Worm (Caenorhabditis elegans) whole organism, midembryonic: Measurements from ENCODE around the gene wrt-1.

Source experiments
- flt-1 ChIP-seq: fragments of 200-800 bp; sonication (Bioruptor generic); IDR thresholded peaks from 2 replicates; pipeline ENCODE4 v1.3.6; 2022; ENCODE audit warnings: missing genetic modification characterization, missing compliant biosample characterization
- med-1 ChIP-seq: sonication (generic microtip); optimal IDR thresholded peaks from 2 replicates; lab custom pipeline; 2017; ENCODE audit warnings: missing genetic modification characterization, mild to moderate bottlenecking, missing compliant biosample characterization, antibody characterized with exemption, missing genetic modification reagents; ENCODE audit not compliant: insufficient read depth
- ref-1 ChIP-seq: fragments of 200-800 bp; sonication (Bioruptor generic); conservative IDR thresholded peaks from 2 replicates; pipeline ENCODE4 v1.3.6; 2022; ENCODE audit warnings: missing genetic modification reagents, missing genetic modification characterization, missing compliant biosample characterization
- tab-1 ChIP-seq: fragments of 200-800 bp; sonication (Bioruptor generic); IDR thresholded peaks from 2 replicates; pipeline ENCODE4 v1.3.6; 2022; ENCODE audit warnings: missing genetic modification characterization, missing compliant biosample characterization
- ztf-23 ChIP-seq: fragments of 200-800 bp; sonication (Bioruptor generic); IDR thresholded peaks from 2 replicates; pipeline ENCODE4 v1.3.6; 2022; ENCODE audit warnings: missing genetic modification reagents, missing genetic modification characterization, missing compliant biosample characterization
- ztf-29 ChIP-seq: fragments of 200-800 bp; sonication (Bioruptor generic); IDR thresholded peaks from 2 replicates; pipeline ENCODE4 v1.3.6; 2022; ENCODE audit warnings: missing genetic modification reagents, missing genetic modification characterization, missing compliant biosample characterization

DNA sequence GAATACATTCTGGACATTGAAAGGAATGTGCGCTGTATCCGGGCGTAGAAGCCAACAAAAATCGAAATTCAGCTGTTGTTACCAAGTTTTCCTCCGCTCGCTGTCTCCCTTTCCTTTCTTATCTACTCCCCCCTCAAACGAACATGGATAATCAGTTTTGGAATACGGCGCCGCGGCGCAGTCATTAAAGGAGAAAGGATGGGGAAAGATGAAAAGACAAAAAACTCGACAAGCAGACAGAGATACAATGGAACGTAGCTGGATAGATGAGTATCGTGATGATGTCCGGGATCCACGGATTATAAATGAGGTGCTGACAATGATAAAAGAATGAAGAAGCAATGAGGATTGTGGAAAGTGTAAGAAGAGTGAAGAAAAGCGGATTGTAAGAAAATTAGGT, 14.6 kb downstream of the wrt-1 start:
- TF ChIP-seq ztf-29 (GFP tag; lab: Robert Waterston, UW) (no peak), ref-1 (GFP tag; lab: Robert Waterston, UW) (no peak), ztf-23 (no peak), tab-1 (GFP tag; lab: Robert Waterston, UW) (no peak), flt-1 (GFP tag; lab: Robert Waterston, UW) (no peak), med-1 (GFP tag; lab: Kevin White, UChicago) (no peak)
